Worm (Caenorhabditis elegans): Measurements from ENCODE around the gene F42A9.7.

ce11 chrIV:8608204-8608603, 8.7 kb downstream of the F42A9.7 start:
- no peak for TF ChIP-seq ceh-82 (tag; optimal IDR thresholded peaks at IDR 0.05)
- TF ChIP-seq lin-13 (GFP tag; optimal IDR thresholded peaks at IDR 0.05), result no peak
- TF ChIP-seq aly-2 (tag; optimal IDR thresholded peaks at IDR 0.05), result no peak
- TF ChIP-seq R02D3.7 (tag; optimal IDR thresholded peaks at IDR 0.05), result no peak
- TF ChIP-seq unc-39 (tag; optimal IDR thresholded peaks at IDR 0.05), result no peak
- TF ChIP-seq blmp-1 (tag; optimal IDR thresholded peaks at IDR 0.05; ENCODE audit: insufficient read depth), result no peak
- TF ChIP-seq mdl-1 (tag; optimal IDR thresholded peaks at IDR 0.05), result no peak
- no peak for TF ChIP-seq F13H6.1 (tag; optimal IDR thresholded peaks at IDR 0.05)
- TF ChIP-seq ceh-16 (tag; optimal IDR thresholded peaks at IDR 0.05), result no peak
- no peak for TF ChIP-seq unc-62 (GFP tag; optimal IDR thresholded peaks at IDR 0.05)
- no peak for TF ChIP-seq ama-1 (optimal IDR thresholded peaks at IDR 0.05)
- TF ChIP-seq mab-5 (tag; optimal IDR thresholded peaks at IDR 0.05), result peak; percentile 17
